Worm (Caenorhabditis elegans) whole organism, L4 larva: ENCODE measurements around the gene str-196.

Source experiments
- lin-13 ChIP-seq: fragments of 150-350 bp; optimal IDR thresholded peaks from 2 replicates; lab custom pipeline; 2014; ENCODE audit warnings: missing biosample characterization, missing genetic modification reagents, missing genetic modification characterization
- lsy-2 ChIP-seq, 2 experiments: fragments of 150-350 bp in 1 of 2; sonication (generic microtip) in 1 of 2; optimal IDR thresholded peaks; 2 replicates each; lab custom pipeline; 2014 to 2017; ENCODE audit warnings: missing biosample characterization in 2 of 2, missing genetic modification characterization in 2 of 2

DNA sequence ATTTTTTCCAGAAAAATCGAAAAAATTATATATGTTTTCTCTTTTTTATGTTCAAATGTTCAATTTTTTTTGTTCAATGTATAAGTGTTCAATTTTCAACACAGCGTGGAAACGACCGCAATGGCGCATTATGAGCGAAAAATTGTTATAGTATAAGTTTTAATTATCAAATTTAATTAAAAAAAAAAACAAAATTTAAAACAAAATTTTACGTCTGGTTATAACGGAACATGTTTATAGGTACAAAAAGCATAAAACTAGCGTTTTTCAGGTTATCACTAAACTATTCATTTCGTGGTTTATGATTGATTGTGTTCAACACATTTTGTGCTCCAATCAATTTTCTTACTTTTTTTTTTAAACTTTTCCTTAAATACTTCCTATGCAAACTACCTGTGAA, 2.2 kb upstream of the str-196 start, which contains the start of gene nhr-106:
- no peak for TF ChIP-seq lsy-2 (tag; optimal IDR thresholded peaks at IDR 0.05; lab: Kevin White, UChicago)
- TF ChIP-seq lin-13 (GFP tag; lab: Kevin White, UChicago): no peak
